Fruit fly (Drosophila melanogaster) whole organism, adult: Measurements from ENCODE around the gene ear.

Experiments used
- CG11617 ChIP-seq: fragments of 200-800 bp; sonication (Bioruptor generic); optimal IDR thresholded peaks from 2 replicates; lab custom pipeline; 2017; ENCODE audit warnings: mild to moderate bottlenecking, missing biosample characterization, missing genetic modification reagents, missing genetic modification characterization
- CG12768 ChIP-seq: fragments of 200-800 bp; sonication (Bioruptor generic); optimal IDR thresholded peaks from 2 replicates; lab custom pipeline; 2017; ENCODE audit warnings: missing biosample characterization, missing genetic modification characterization, mild to moderate bottlenecking, moderate library complexity, missing genetic modification reagents
- CG14711 ChIP-seq: fragments of 200-800 bp; sonication (Bioruptor generic); optimal IDR thresholded peaks from 2 replicates; lab custom pipeline; 2018; ENCODE audit warnings: missing biosample characterization, mild to moderate bottlenecking, missing genetic modification characterization, moderate library complexity
- CG1620 ChIP-seq: fragments of 200-800 bp; sonication (Bioruptor generic); optimal IDR thresholded peaks from 2 replicates; lab custom pipeline; 2016; ENCODE audit warnings: missing biosample characterization, missing genetic modification characterization
- CG33017 ChIP-seq: fragments of 200-800 bp; sonication (Bioruptor generic); optimal IDR thresholded peaks from 2 replicates; lab custom pipeline; 2018; ENCODE audit warnings: missing biosample characterization, mild to moderate bottlenecking, missing genetic modification characterization, moderate library complexity
- CG5204 ChIP-seq: fragments of 200-800 bp; sonication (Bioruptor generic); optimal IDR thresholded peaks from 2 replicates; lab custom pipeline; 2016; ENCODE audit warnings: missing biosample characterization, missing genetic modification characterization
- CG7045 ChIP-seq: fragments of 200-800 bp; sonication (Bioruptor generic); optimal IDR thresholded peaks from 2 replicates; lab custom pipeline; 2017; ENCODE audit warnings: missing biosample characterization, mild to moderate bottlenecking, missing genetic modification characterization
- CG7101 ChIP-seq: fragments of 200-800 bp; sonication (Bioruptor generic); optimal IDR thresholded peaks from 2 replicates; lab custom pipeline; 2018; ENCODE audit warnings: missing biosample characterization, mild to moderate bottlenecking, missing genetic modification characterization, moderate library complexity
- Clk ChIP-seq: fragments of 200-800 bp; sonication (Bioruptor generic); optimal IDR thresholded peaks from 2 replicates; lab custom pipeline; 2017; ENCODE audit warnings: missing biosample characterization, missing genetic modification characterization
- Crg-1 ChIP-seq: fragments of 200-800 bp; sonication (Bioruptor generic); optimal IDR thresholded peaks from 2 replicates; lab custom pipeline; 2016; ENCODE audit warnings: missing biosample characterization, missing genetic modification characterization
- Hr96 ChIP-seq: fragments of 200-800 bp; sonication (Bioruptor generic); optimal IDR thresholded peaks from 2 replicates; lab custom pipeline; 2016; ENCODE audit warnings: missing biosample characterization, missing genetic modification characterization
- Mnt ChIP-seq: fragments of 200-800 bp; sonication (Bioruptor generic); optimal IDR thresholded peaks from 2 replicates; lab custom pipeline; 2016; ENCODE audit warnings: missing biosample characterization, mild to moderate bottlenecking, missing genetic modification characterization
- bab1 ChIP-seq: fragments of 200-800 bp; sonication (Bioruptor generic); optimal IDR thresholded peaks from 3 replicates; lab custom pipeline; 2019; ENCODE audit warnings: missing biosample characterization, mild to moderate bottlenecking, missing genetic modification characterization, moderate library complexity
- cic ChIP-seq: fragments of 200-800 bp; sonication (Bioruptor generic); optimal IDR thresholded peaks from 2 replicates; lab custom pipeline; 2017; ENCODE audit warnings: missing biosample characterization, mild to moderate bottlenecking, missing genetic modification characterization, moderate library complexity
- cnc ChIP-seq, 2 experiments: fragments of >200 bp; optimal IDR thresholded peaks; 2 replicates each; lab custom pipeline; 2017
- kay ChIP-seq: fragments of 200-800 bp; sonication (Bioruptor generic); peaks from one replicate; lab custom pipeline; 2016; ENCODE audit warnings: missing biosample characterization, missing genetic modification characterization, borderline replicate concordance
- ovo ChIP-seq: fragments of 200-800 bp; sonication (Bioruptor generic); optimal IDR thresholded peaks from 2 replicates; lab custom pipeline; 2016; ENCODE audit warnings: missing biosample characterization, missing genetic modification characterization
- pad ChIP-seq: fragments of 200-800 bp; sonication (Bioruptor generic); optimal IDR thresholded peaks from 3 replicates; lab custom pipeline; 2017; ENCODE audit warnings: missing biosample characterization, missing genetic modification characterization, mild to moderate bottlenecking, moderate library complexity, missing genetic modification reagents
- tj ChIP-seq: fragments of 200-800 bp; sonication (Bioruptor generic); optimal IDR thresholded peaks from 3 replicates; lab custom pipeline; 2017; ENCODE audit warnings: missing biosample characterization, mild to moderate bottlenecking, missing genetic modification characterization, moderate library complexity
- toe ChIP-seq: fragments of 200-800 bp; sonication (Bioruptor generic); optimal IDR thresholded peaks from 2 replicates; lab custom pipeline; 2016; ENCODE audit warnings: missing biosample characterization, missing genetic modification characterization

ear gene

dm6 chr3R:15297904-15298303, 22.7 kb upstream of the ear start:
- TF ChIP-seq Hr96 (GFP tag; lab: Kevin White, UChicago), result no peak
- no peak for TF ChIP-seq CG7045
- peak; percentile 50 for TF ChIP-seq cic (GFP tag; lab: Kevin White, UChicago)
- peak; percentile 95 for TF ChIP-seq kay
- peak; percentile 36 for TF ChIP-seq CG12768
- no peak for TF ChIP-seq CG5204 (GFP tag; lab: Kevin White, UChicago)
- peak; percentile 26 for TF ChIP-seq pad (GFP tag; lab: Kevin White, UChicago)
- peak; percentile 45 for TF ChIP-seq Mnt

DNA sequence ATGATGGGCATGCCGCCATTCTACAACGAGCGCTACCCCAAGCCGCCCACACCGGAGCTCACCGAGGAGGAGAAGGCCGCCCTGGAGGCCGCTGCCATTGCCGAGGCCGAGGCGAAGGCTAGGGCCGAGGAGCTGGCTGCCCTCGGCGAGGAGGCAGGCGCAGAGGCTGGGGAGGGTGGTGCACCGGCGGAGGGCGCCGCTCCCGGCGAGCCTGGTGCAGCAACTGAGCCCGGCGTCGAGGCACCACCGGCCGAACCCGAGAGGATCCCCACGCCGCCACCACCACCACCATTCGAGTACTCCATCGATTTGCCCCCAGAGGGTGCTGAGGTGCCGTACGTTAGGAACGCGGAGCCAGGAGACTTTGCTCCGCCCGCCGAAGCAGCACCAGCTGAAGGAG, 15.3 kb upstream of the ear start:
- TF ChIP-seq cnc (optimal IDR thresholded peaks at IDR 0.05; lab: Kevin White, UChicago) (no peak), Clk (GFP tag; lab: Kevin White, UChicago) (no peak), Crg-1 (GFP tag; lab: Kevin White, UChicago) (no peak), CG5204 (GFP tag; lab: Kevin White, UChicago) (no peak), tj (GFP tag; lab: Kevin White, UChicago) (no peak), ovo (GFP tag; lab: Kevin White, UChicago) (no peak), bab1 (GFP tag; lab: Kevin White, UChicago) (no peak), CG11617 (GFP tag; lab: Kevin White, UChicago) (no peak), CG14711 (no peak), CG33017 (tag; lab: Kevin White, UChicago) (no peak), Hr96 (GFP tag; lab: Kevin White, UChicago) (no peak), toe (GFP tag; lab: Kevin White, UChicago) (no peak)

DNA sequence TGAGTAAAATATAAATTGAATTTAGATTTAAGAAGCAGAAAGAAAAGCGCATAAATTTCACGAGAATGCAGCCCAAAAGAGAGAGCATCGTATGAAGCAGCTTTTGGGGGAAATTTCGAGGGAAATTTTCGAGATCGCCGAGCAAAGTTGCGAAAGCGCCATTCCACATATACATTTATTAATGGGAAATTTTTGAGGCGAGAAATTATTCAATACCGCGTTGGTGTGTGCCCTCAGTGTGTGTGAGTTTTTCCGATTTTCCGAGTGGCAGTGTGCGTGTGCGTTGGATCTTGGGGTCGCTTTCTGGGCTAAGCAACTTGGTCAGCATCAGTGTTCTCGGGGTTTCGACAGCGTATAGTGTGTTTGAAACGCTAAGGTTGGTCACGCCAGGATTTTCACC, 10.6 kb upstream of the ear start, which contains the start of gene Tm2:
Gene Tm2 (plus strand): TSS at position 270 of the 400 bp plus-strand sequence.
- TF ChIP-seq CG12768 (no peak), CG7101 (tag; lab: Kevin White, UChicago) (no peak)

DNA sequence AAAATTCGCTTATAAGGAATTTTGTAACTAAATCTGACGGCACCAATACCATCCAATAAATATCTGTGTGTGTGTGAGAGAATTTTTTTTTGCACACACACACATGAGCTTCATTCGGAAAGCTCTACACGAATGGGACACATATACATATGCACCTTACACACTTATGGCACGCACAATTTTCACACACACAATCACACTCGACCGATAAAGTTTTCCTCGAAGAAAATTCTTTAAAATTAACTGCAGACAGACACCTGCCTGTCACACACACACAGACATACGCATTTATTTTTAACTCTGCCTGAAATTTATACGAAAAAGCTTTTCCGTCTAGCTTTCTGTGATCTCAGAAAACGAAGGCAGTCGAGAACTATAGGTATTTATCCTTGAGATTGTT, 9.9 kb upstream of the ear start:
- TF ChIP-seq cic (GFP tag; lab: Kevin White, UChicago) (no peak), CG7045 (no peak), kay (no peak), CG12768 (no peak), Hr96 (GFP tag; lab: Kevin White, UChicago) (no peak), CG5204 (GFP tag; lab: Kevin White, UChicago) (no peak), CG14711 (no peak), Clk (GFP tag; lab: Kevin White, UChicago) (no peak), bab1 (GFP tag; lab: Kevin White, UChicago) (no peak), Mnt (no peak), tj (GFP tag; lab: Kevin White, UChicago) (no peak), pad (GFP tag; lab: Kevin White, UChicago) (no peak), CG11617 (GFP tag; lab: Kevin White, UChicago) (no peak)

dm6 chr3R:15313836-15314235, 6.7 kb upstream of the ear start:
- TF ChIP-seq Crg-1 (GFP tag; lab: Kevin White, UChicago) (no peak), CG12768 (no peak), cic (GFP tag; lab: Kevin White, UChicago) (no peak), Hr96 (GFP tag; lab: Kevin White, UChicago) (no peak), bab1 (GFP tag; lab: Kevin White, UChicago) (no peak), CG7101 (tag; lab: Kevin White, UChicago) (no peak), tj (GFP tag; lab: Kevin White, UChicago) (no peak), pad (GFP tag; lab: Kevin White, UChicago) (no peak), Mnt (no peak), CG5204 (GFP tag; lab: Kevin White, UChicago) (no peak)

dm6 chr3R:15316326-15316725, 4.2 kb upstream of the ear start, which contains the start of gene CG14866:
CG14866 (plus strand) TSS chr3R:15316471.
- no peak for TF ChIP-seq toe (GFP tag; lab: Kevin White, UChicago)
- no peak for TF ChIP-seq tj (GFP tag; lab: Kevin White, UChicago)
- TF ChIP-seq Crg-1 (GFP tag; lab: Kevin White, UChicago), result no peak
- TF ChIP-seq CG7101 (tag; lab: Kevin White, UChicago), result no peak
- no peak for TF ChIP-seq CG7045
- no peak for TF ChIP-seq CG1620 (GFP tag; lab: Kevin White, UChicago)
- TF ChIP-seq CG11617 (GFP tag; lab: Kevin White, UChicago), result no peak
- TF ChIP-seq Mnt, result no peak
- TF ChIP-seq pad (GFP tag; lab: Kevin White, UChicago), result no peak
- TF ChIP-seq bab1 (GFP tag; lab: Kevin White, UChicago), result no peak
- no peak for TF ChIP-seq Clk (GFP tag; lab: Kevin White, UChicago)
- no peak for TF ChIP-seq kay
- TF ChIP-seq CG33017 (tag; lab: Kevin White, UChicago), result no peak
- no peak for TF ChIP-seq CG5204 (GFP tag; lab: Kevin White, UChicago)
- TF ChIP-seq cnc (optimal IDR thresholded peaks at IDR 0.05; lab: Kevin White, UChicago), result no peak
- TF ChIP-seq ovo (GFP tag; lab: Kevin White, UChicago), result no peak
- no peak for TF ChIP-seq cic (GFP tag; lab: Kevin White, UChicago)
- no peak for TF ChIP-seq CG14711
